Worm (Caenorhabditis elegans) whole organism, early embryonic: ENCODE measurements around the gene B0334.4.

Experiments
- ama-1 ChIP-seq: fragments of 150-350 bp; optimal IDR thresholded peaks from 2 replicates; lab custom pipeline; 2014
- ceh-36 ChIP-seq: sonication (generic microtip); optimal IDR thresholded peaks from 2 replicates; lab custom pipeline; 2016; ENCODE audit warnings: missing genetic modification characterization, inconsistent platforms, missing compliant biosample characterization
- ets-7 ChIP-seq: sonication (generic microtip); optimal IDR thresholded peaks from 2 replicates; lab custom pipeline; 2016; ENCODE audit warnings: missing genotype, missing genetic modification characterization, missing compliant biosample characterization
- flt-1 ChIP-seq: fragments of 200-800 bp; sonication (Bioruptor generic); IDR thresholded peaks from 2 replicates; pipeline ENCODE4 v1.3.6; 2022; ENCODE audit warnings: missing genetic modification characterization, missing compliant biosample characterization
- hmbx-1 ChIP-seq: sonication (generic microtip); optimal IDR thresholded peaks from 2 replicates; lab custom pipeline; 2016; ENCODE audit warnings: mild to moderate bottlenecking, missing genetic modification characterization, missing compliant biosample characterization
- hmg-4 ChIP-seq: fragments of 200-800 bp; sonication (Bioruptor generic); optimal IDR thresholded peaks from 2 replicates; lab custom pipeline; 2018; ENCODE audit warnings: mild to moderate bottlenecking, missing genetic modification characterization, missing compliant biosample characterization
- hnd-1 ChIP-seq: sonication (generic microtip); optimal IDR thresholded peaks from 2 replicates; lab custom pipeline; 2016; ENCODE audit warnings: missing genetic modification characterization, missing compliant biosample characterization
- sea-1 ChIP-seq: fragments of 200-800 bp; sonication (Bioruptor generic); conservative IDR thresholded peaks from 2 replicates; pipeline ENCODE4 v1.3.6; 2022; ENCODE audit warnings: missing genetic modification characterization, missing compliant biosample characterization
- tbx-37 ChIP-seq: fragments of 200-800 bp; sonication (Bioruptor generic); conservative IDR thresholded peaks from 2 replicates; pipeline ENCODE4 v1.3.6; 2022; ENCODE audit warnings: missing genetic modification reagents, missing genetic modification characterization, missing compliant biosample characterization

DNA sequence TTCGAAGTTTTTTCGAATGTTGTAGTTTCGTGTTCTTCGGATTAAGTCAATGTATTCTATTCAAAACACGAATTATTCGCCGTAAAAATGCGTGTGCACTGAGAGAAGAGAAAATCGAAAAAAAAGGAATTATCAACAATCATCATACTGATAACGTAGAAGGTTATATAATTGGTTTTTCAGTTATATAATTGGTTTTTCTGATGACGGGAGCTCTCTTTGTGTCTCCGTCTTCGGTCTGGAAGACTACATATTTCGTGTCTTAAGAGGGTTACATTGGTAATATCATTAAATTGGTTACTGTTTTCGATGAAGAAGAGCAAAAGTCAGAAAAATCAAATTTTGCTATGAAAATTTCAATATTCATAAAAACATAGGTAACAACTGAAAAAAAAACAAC lies 35.6 kb upstream of the B0334.4 start:
- TF ChIP-seq ama-1 (no peak), hnd-1 (no peak), tbx-37 (GFP tag; lab: Robert Waterston, UW) (no peak), ets-7 (tag; lab: Kevin White, UChicago) (no peak), sea-1 (GFP tag; lab: Robert Waterston, UW) (no peak), hmg-4 (GFP tag; lab: Kevin White, UChicago) (no peak), flt-1 (GFP tag; lab: Robert Waterston, UW) (no peak), ceh-36 (tag; lab: Kevin White, UChicago) (no peak), hmbx-1 (no peak)
